Worm (Caenorhabditis elegans): ENCODE measurements around the gene Y57G7A.1.

DNA sequence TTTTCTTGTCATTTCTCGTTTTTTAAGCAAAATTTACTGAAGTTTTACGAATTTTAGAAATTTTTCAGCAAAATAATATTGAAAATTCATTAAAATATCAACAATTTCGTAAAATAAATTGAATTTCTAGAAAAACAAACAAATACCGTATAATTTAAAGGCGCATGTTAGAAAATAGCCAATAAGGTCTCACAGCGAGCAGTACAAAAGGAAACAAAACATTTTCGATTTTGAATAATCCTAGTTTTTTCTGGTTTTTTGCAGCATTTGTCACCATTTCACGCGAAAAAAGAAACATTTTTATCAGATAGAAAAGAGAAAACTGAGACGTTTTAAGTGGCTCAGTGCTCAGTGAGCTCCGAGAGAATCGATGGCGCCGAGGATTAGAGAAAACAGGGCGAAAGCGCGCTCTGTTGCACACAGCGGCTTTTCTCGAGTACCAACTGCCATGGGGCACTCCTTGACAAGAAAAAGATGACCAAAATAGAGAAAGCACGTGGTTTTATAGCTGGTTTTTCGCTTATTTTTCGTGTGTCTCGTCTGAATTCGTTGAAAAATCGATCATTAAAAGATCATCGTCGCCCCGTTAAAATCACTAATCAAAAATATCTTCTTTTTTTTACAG lies 11.7 kb downstream of the Y57G7A.1 start, which contains the start of the genes alh-6 and fcho-1:
- no peak for TF ChIP-seq lim-6 (tag; optimal IDR thresholded peaks at IDR 0.05)
- TF ChIP-seq T23F11.4 (GFP tag; optimal IDR thresholded peaks at IDR 0.05) = no peak
- TF ChIP-seq ceh-9 (tag; optimal IDR thresholded peaks at IDR 0.05) = no peak
- no peak for TF ChIP-seq ceh-2 (tag; optimal IDR thresholded peaks at IDR 0.05)
- no peak for TF ChIP-seq tbx-2 (tag; optimal IDR thresholded peaks at IDR 0.05)
- no peak for TF ChIP-seq pqm-1 (tag; optimal IDR thresholded peaks at IDR 0.05)
- no peak for TF ChIP-seq unc-55 (GFP tag; optimal IDR thresholded peaks at IDR 0.05)
- no peak for TF ChIP-seq fkh-10 (GFP tag; optimal IDR thresholded peaks at IDR 0.05)
- no peak for TF ChIP-seq ceh-22 (tag; optimal IDR thresholded peaks at IDR 0.05)
- TF ChIP-seq nhr-11 (tag; optimal IDR thresholded peaks at IDR 0.05) = no peak
